Fruit fly (Drosophila melanogaster) whole organism, larva: ENCODE measurements around the gene fend.

Experiments
- noc ChIP-seq: fragments of 200-800 bp; sonication (Bioruptor generic); optimal IDR thresholded peaks from 3 replicates; lab custom pipeline; 2019; ENCODE audit warnings: missing biosample characterization, mild to moderate bottlenecking, missing genetic modification characterization, moderate library complexity

The fend gene

dm6 chrX:9118961-9119633 lies 15.8 kb downstream of the fend start:
- no peak for TF ChIP-seq noc (tag; lab: Kevin White, UChicago)

- TF ChIP-seq noc (tag; lab: Kevin White, UChicago): no peak
Observed at dm6 chrX:9117831-9118230, 17.1 kb downstream of the fend start.

- TF ChIP-seq noc (tag; lab: Kevin White, UChicago): no peak
Observed at dm6 chrX:9110155-9110909, 24.6 kb downstream of the fend start.

dm6 chrX:9109072-9109844 lies 25.6 kb downstream of the fend start:
- TF ChIP-seq noc (tag; lab: Kevin White, UChicago): no peak

- no peak for TF ChIP-seq noc (tag; lab: Kevin White, UChicago)
Observed at dm6 chrX:9108387-9108786, 26.5 kb downstream of the fend start, which contains the start of gene AP-1gamma. Gene AP-1gamma, plus strand, starts transcription at chrX:9108691.

dm6 chrX:9106775-9107283 lies 28.1 kb downstream of the fend start, which contains the start of gene Arfrp1:
Gene Arfrp1, plus strand, starts transcription at chrX:9107069.
- no peak for TF ChIP-seq noc (tag; lab: Kevin White, UChicago)

- no peak for TF ChIP-seq noc (tag; lab: Kevin White, UChicago)
Observed at dm6 chrX:9106212-9106774, 28.6 kb downstream of the fend start, which contains the start of gene Bx42. Gene Bx42, minus strand, starts transcription at chrX:9106604.

dm6 chrX:9103308-9104185 lies 31.4 kb downstream of the fend start, which contains the start of gene CG7766:
Gene CG7766, minus strand, starts transcription at chrX:9103739.
- TF ChIP-seq noc (tag; lab: Kevin White, UChicago): no peak

dm6 chrX:9102125-9102524 lies 32.8 kb downstream of the fend start:
- TF ChIP-seq noc (tag; lab: Kevin White, UChicago): no peak

dm6 chrX:9093912-9094311 lies 41.0 kb downstream of the fend start:
- no peak for TF ChIP-seq noc (tag; lab: Kevin White, UChicago)

- no peak for TF ChIP-seq noc (tag; lab: Kevin White, UChicago)
Observed at dm6 chrX:9093062-9093461, 41.8 kb downstream of the fend start.

- no peak for TF ChIP-seq noc (tag; lab: Kevin White, UChicago)
Observed at dm6 chrX:9090057-9090358, 44.9 kb downstream of the fend start.

dm6 chrX:9089254-9090056 lies 45.4 kb downstream of the fend start, which contains the start of gene CCT2:
Gene CCT2, plus strand, starts transcription at chrX:9089513.
- no peak for TF ChIP-seq noc (tag; lab: Kevin White, UChicago)
